Fruit fly (Drosophila melanogaster): Measurements from ENCODE around the gene IntS9.

IntS9 gene

DNA sequence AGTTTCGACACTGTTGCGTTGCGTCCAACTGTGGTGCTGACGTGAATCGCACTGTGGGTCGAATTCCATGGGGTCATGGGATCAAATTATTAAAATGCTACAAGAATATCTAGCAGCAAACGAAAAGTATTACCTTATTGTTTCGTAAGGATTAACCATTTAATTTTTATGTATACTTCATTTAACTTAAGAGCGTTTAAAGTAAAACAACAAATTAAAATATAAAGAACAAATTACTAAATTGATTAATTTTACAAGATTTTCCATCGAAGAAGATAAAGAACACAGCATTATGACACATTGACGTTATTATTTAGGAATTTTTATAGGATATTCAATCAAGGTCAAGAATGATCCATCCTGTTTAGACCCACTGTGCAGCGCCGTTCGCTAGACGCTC lies 51.3 kb downstream of the IntS9 start:
- TF ChIP-seq Crg-1 (GFP tag; optimal IDR thresholded peaks at IDR 0.05) (no peak), CG14711 (tag; optimal IDR thresholded peaks at IDR 0.05) (peak; percentile 2), CG12768 (GFP tag; optimal IDR thresholded peaks at IDR 0.05) (peak; percentile 38)

Data from whole organism, adult.